Worm (Caenorhabditis elegans) whole organism, mixed stage, embryonic: Measurements from ENCODE around the gene frpr-3.

Source experiments
- lsy-2 ChIP-seq: fragments of 150-350 bp; optimal IDR thresholded peaks from 2 replicates; lab custom pipeline; 2014; ENCODE audit warnings: missing biosample characterization, missing genetic modification characterization
- mab-5 ChIP-seq: fragments of 150-350 bp; optimal IDR thresholded peaks from 2 replicates; lab custom pipeline; 2014; ENCODE audit warnings: missing biosample characterization, missing genetic modification characterization
- mep-1 ChIP-seq: fragments of 150-350 bp; optimal IDR thresholded peaks from 2 replicates; lab custom pipeline; 2017; ENCODE audit warnings: missing biosample characterization, missing genetic modification reagents, missing genetic modification characterization, inconsistent platforms
- nhr-237 ChIP-seq: fragments of 150-350 bp; optimal IDR thresholded peaks from 2 replicates; lab custom pipeline; 2014; ENCODE audit warnings: missing biosample characterization, missing genetic modification characterization
- nhr-28 ChIP-seq: fragments of 150-350 bp; optimal IDR thresholded peaks from 2 replicates; lab custom pipeline; 2014; ENCODE audit warnings: missing biosample characterization, missing genetic modification characterization
- pha-4 ChIP-seq: fragments of 150-350 bp; optimal IDR thresholded peaks from 2 replicates; lab custom pipeline; 2018; ENCODE audit warnings: missing biosample characterization, missing genetic modification reagents, missing genetic modification characterization
- snpc-4 ChIP-seq: fragments of 150-350 bp; optimal IDR thresholded peaks from 2 replicates; lab custom pipeline; 2014; ENCODE audit warnings: missing biosample characterization, missing genetic modification characterization
- tbx-8 ChIP-seq: fragments of 200-800 bp; sonication (Bioruptor generic); optimal IDR thresholded peaks from 2 replicates; lab custom pipeline; 2018; ENCODE audit warnings: mild to moderate bottlenecking, missing genetic modification characterization, moderate library complexity, missing compliant biosample characterization
- unc-39 ChIP-seq: fragments of 150-350 bp; optimal IDR thresholded peaks from 2 replicates; lab custom pipeline; 2014; ENCODE audit warnings: missing biosample characterization, missing genetic modification characterization
- unc-62 ChIP-seq: fragments of 150-350 bp; optimal IDR thresholded peaks from 2 replicates; lab custom pipeline; 2014; ENCODE audit warnings: missing biosample characterization, missing genetic modification reagents, missing genetic modification characterization
- ztf-11 ChIP-seq: fragments of 150-350 bp; optimal IDR thresholded peaks from 2 replicates; lab custom pipeline; 2014; ENCODE audit warnings: missing biosample characterization, missing genetic modification characterization

DNA sequence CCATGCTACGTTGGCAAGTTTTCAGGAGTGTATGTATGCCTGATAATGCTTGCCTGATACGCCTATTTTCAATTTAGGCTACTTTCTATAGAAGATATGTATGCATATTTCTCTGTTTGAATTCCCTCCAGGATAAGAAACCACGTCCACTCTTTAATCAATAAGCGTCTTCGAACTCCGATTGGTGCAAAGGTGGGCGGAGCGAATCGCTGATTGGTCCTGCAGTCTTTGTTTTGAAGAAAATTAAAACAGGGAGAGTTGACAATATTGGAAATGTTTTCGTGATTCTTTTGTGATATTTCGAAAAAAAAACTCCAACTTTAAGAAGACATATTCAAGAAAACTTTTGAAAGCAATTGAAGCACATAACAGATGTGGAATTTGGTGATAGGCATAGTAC is 9.2 kb upstream of the frpr-3 start:
- TF ChIP-seq mep-1 (tag; lab: Kevin White, UChicago) (no peak), mab-5 (tag; lab: Kevin White, UChicago) (no peak), tbx-8 (GFP tag; lab: Kevin White, UChicago) (no peak), pha-4 (tag; lab: Kevin White, UChicago) (no peak), unc-62 (GFP tag; lab: Kevin White, UChicago) (no peak), lsy-2 (tag; lab: Kevin White, UChicago) (no peak), unc-39 (tag; lab: Kevin White, UChicago) (no peak), ztf-11 (tag; lab: Kevin White, UChicago) (no peak), snpc-4 (tag; lab: Kevin White, UChicago) (no peak), nhr-28 (no peak), nhr-237 (no peak)
